Worm (Caenorhabditis elegans): ENCODE measurements around the gene mpk-1.

The mpk-1 gene

ce11 chrIII:4170903-4171377 lies 57.0 kb downstream of the mpk-1 start, which contains the start of the genes rnf-121 and C16C10.4:
Gene rnf-121 (minus strand): TSS chrIII:4170953.
Gene C16C10.4 (plus strand): TSS chrIII:4171336.
- TF ChIP-seq unc-62 (GFP tag; optimal IDR thresholded peaks at IDR 0.05), result no peak

- TF ChIP-seq unc-62 (GFP tag; optimal IDR thresholded peaks at IDR 0.05), result no peak
Observed at ce11 chrIII:4168665-4169064, 59.2 kb downstream of the mpk-1 start, which contains the start of gene ccdc-55. Gene ccdc-55 (minus strand): TSS chrIII:4168765.

Measured in whole organism, dauer.